Worm (Caenorhabditis elegans) whole organism, L1 larva: ENCODE results near the gene chst-1.

ENCODE experiments used
- fos-1 ChIP-seq: fragments of 150-350 bp; optimal IDR thresholded peaks from 2 replicates; lab custom pipeline; 2014; ENCODE audit warnings: missing biosample characterization, missing genetic modification characterization
- hlh-4 ChIP-seq: sonication (generic microtip); optimal IDR thresholded peaks from 2 replicates; lab custom pipeline; 2016; ENCODE audit warnings: mild to moderate bottlenecking, missing genetic modification characterization, missing compliant biosample characterization
- nhr-237 ChIP-seq: fragments of 150-350 bp; optimal IDR thresholded peaks from 2 replicates; lab custom pipeline; 2014; ENCODE audit warnings: missing biosample characterization, missing genetic modification characterization
- nhr-71 ChIP-seq: sonication (generic microtip); optimal IDR thresholded peaks from 2 replicates; lab custom pipeline; 2016; ENCODE audit warnings: mild to moderate bottlenecking, missing genetic modification characterization, moderate library complexity, missing compliant biosample characterization
- pqm-1 ChIP-seq: sonication (generic microtip); optimal IDR thresholded peaks from 3 replicates; lab custom pipeline; 2017; ENCODE audit warnings: missing biosample characterization, missing genetic modification characterization
- tbx-2 ChIP-seq: sonication (generic microtip); optimal IDR thresholded peaks from 2 replicates; lab custom pipeline; 2016; ENCODE audit warnings: missing genetic modification characterization, missing compliant biosample characterization

DNA sequence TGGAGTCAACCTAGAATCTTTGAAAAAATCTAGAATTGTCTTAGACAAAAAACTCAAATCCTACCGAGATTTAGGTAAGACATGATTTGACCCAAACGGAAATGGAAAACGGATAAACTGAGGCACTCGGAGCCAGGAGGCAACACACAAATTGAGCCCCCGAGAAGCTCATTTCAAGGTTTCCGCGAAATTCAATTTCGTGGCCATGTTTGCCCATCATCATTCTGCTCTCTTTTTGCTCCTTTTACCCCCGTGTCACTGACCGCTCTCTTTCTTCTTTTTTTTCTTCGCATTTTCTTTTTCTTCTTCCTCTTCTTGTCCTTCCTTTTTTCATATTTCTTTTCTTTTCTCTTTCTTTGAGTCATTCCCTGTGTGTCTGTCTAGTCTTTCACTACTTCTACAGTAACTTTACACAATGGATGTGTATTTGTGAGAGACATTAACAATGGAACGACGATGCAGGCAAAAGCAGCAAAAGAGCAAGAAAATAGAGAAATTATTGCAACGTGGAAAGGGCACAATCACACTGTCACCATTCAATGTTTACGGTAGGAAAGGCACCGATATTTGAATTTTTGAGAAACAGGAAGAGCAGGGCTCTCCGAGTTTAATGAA lies 46.0 kb upstream of the chst-1 start:
- no peak for TF ChIP-seq hlh-4 (tag; lab: Kevin White, UChicago)
- no peak for TF ChIP-seq tbx-2 (tag; lab: Kevin White, UChicago)
- TF ChIP-seq nhr-237 (tag; lab: Kevin White, UChicago): no peak
- no peak for TF ChIP-seq fos-1 (tag; lab: Kevin White, UChicago)
- TF ChIP-seq nhr-71 (tag; lab: Kevin White, UChicago): no peak
- no peak for TF ChIP-seq pqm-1 (tag; lab: Kevin White, UChicago)
